Fruit fly (Drosophila melanogaster) whole organism, embryonic: ENCODE measurements around the gene CG3587.

Source experiments
- Aef1 ChIP-seq: fragments of 200-800 bp; sonication (Bioruptor generic); IDR thresholded peaks from 3 replicates; pipeline ENCODE4 v1.3.6; 2022; ENCODE audit warnings: missing biosample characterization, missing genetic modification characterization
- Atf6 ChIP-seq: fragments of 200-800 bp; sonication (Bioruptor generic); IDR thresholded peaks from 2 replicates; pipeline ENCODE4 v1.3.6; 2022; ENCODE audit warnings: missing biosample characterization, missing genetic modification characterization
- B-H1 ChIP-seq: fragments of 200-800 bp; sonication (Bioruptor generic); IDR thresholded peaks from 3 replicates; pipeline ENCODE4 v1.3.6; 2022; ENCODE audit warnings: missing biosample characterization, missing genetic modification characterization
- CG10274 ChIP-seq: fragments of 200-800 bp; sonication (Bioruptor generic); optimal IDR thresholded peaks from 3 replicates; lab custom pipeline; 2017; ENCODE audit warnings: missing biosample characterization, mild to moderate bottlenecking, missing genetic modification characterization
- CG11696 ChIP-seq: fragments of 200-800 bp; sonication (Bioruptor generic); IDR thresholded peaks from 2 replicates; pipeline ENCODE4 v1.3.6; 2022; ENCODE audit warnings: missing biosample characterization, missing genetic modification characterization
- CG12219 ChIP-seq: fragments of 200-800 bp; sonication (Bioruptor generic); optimal IDR thresholded peaks from 3 replicates; lab custom pipeline; 2018; ENCODE audit warnings: missing biosample characterization, mild to moderate bottlenecking, missing genetic modification characterization
- CG12769 ChIP-seq: fragments of 200-800 bp; sonication (Bioruptor generic); optimal IDR thresholded peaks from 2 replicates; lab custom pipeline; 2019; ENCODE audit warnings: missing biosample characterization, mild to moderate bottlenecking, missing genetic modification characterization, moderate library complexity
- CG15269 ChIP-seq: fragments of 200-800 bp; sonication (Bioruptor generic); optimal IDR thresholded peaks from 2 replicates; lab custom pipeline; 2018; ENCODE audit warnings: missing biosample characterization, mild to moderate bottlenecking, missing genetic modification characterization, moderate library complexity
- CG1529 ChIP-seq: fragments of 200-800 bp; sonication (Bioruptor generic); optimal IDR thresholded peaks from 3 replicates; lab custom pipeline; 2018; ENCODE audit warnings: missing biosample characterization, missing genetic modification characterization
- CG17186 ChIP-seq: fragments of 200-800 bp; sonication (Bioruptor generic); optimal IDR thresholded peaks from 3 replicates; lab custom pipeline; 2017; ENCODE audit warnings: missing biosample characterization, missing genetic modification reagents, missing genetic modification characterization
- CG17829 ChIP-seq: fragments of 200-800 bp; optimal IDR thresholded peaks from 2 replicates; lab custom pipeline; 2019; ENCODE audit warnings: missing biosample characterization, mild to moderate bottlenecking, missing genetic modification characterization, moderate library complexity
- CG34376 ChIP-seq: fragments of 200-800 bp; sonication (Bioruptor generic); optimal IDR thresholded peaks from 2 replicates; lab custom pipeline; 2018; ENCODE audit warnings: missing biosample characterization, mild to moderate bottlenecking, missing genetic modification characterization
- CG3847 ChIP-seq: fragments of 200-800 bp; sonication (Bioruptor generic); IDR thresholded peaks from 2 replicates; pipeline ENCODE4 v1.3.6; 2022; ENCODE audit warnings: missing biosample characterization, missing genetic modification characterization
- CG43689 ChIP-seq: fragments of 200-800 bp; sonication (Bioruptor generic); IDR thresholded peaks from 2 replicates; pipeline ENCODE4 v1.3.6; 2022; ENCODE audit warnings: missing biosample characterization, missing genetic modification characterization
- CG6272 ChIP-seq: fragments of 200-800 bp; sonication (Bioruptor generic); IDR thresholded peaks from 2 replicates; pipeline ENCODE4 v1.3.6; 2022; ENCODE audit warnings: missing biosample characterization, missing genetic modification characterization
- CG7372 ChIP-seq: fragments of 200-800 bp; sonication (Bioruptor generic); IDR thresholded peaks from 2 replicates; pipeline ENCODE4 v1.3.6; 2022; ENCODE audit warnings: missing biosample characterization, missing genetic modification characterization
- CG8281 ChIP-seq: fragments of 200-800 bp; sonication (Bioruptor generic); optimal IDR thresholded peaks from 2 replicates; lab custom pipeline; 2018; ENCODE audit warnings: missing biosample characterization, mild to moderate bottlenecking, missing genetic modification characterization, moderate library complexity
- CG9215 ChIP-seq: fragments of 200-800 bp; sonication (Bioruptor generic); IDR thresholded peaks from 2 replicates; pipeline ENCODE4 v1.3.6; 2022; ENCODE audit warnings: missing biosample characterization, missing genetic modification characterization
- CG9437 ChIP-seq: fragments of 200-800 bp; sonication (Bioruptor generic); optimal IDR thresholded peaks from 2 replicates; lab custom pipeline; 2018; ENCODE audit warnings: missing biosample characterization, mild to moderate bottlenecking, missing genetic modification characterization
- CG9727 ChIP-seq: fragments of 200-800 bp; sonication (Bioruptor generic); optimal IDR thresholded peaks from 3 replicates; lab custom pipeline; 2017; ENCODE audit warnings: missing biosample characterization, mild to moderate bottlenecking, missing genetic modification characterization
- CG9797 ChIP-seq: fragments of 200-800 bp; sonication (Bioruptor generic); optimal IDR thresholded peaks from 3 replicates; lab custom pipeline; 2018; ENCODE audit warnings: missing biosample characterization, mild to moderate bottlenecking, missing genetic modification characterization
- CG9876 ChIP-seq: fragments of 200-800 bp; sonication (Bioruptor generic); optimal IDR thresholded peaks from 2 replicates; lab custom pipeline; 2016; ENCODE audit warnings: missing biosample characterization, missing genetic modification characterization
- CrebB ChIP-seq: fragments of 200-800 bp; sonication (Bioruptor generic); optimal IDR thresholded peaks from 3 replicates; lab custom pipeline; 2018; ENCODE audit warnings: missing biosample characterization, mild to moderate bottlenecking, missing genetic modification characterization
- D19B ChIP-seq: fragments of 200-800 bp; sonication (Bioruptor generic); optimal IDR thresholded peaks from 2 replicates; lab custom pipeline; 2017; ENCODE audit warnings: missing biosample characterization, mild to moderate bottlenecking, missing genetic modification characterization
- Fer1 ChIP-seq: fragments of 200-800 bp; sonication (Bioruptor generic); optimal IDR thresholded peaks from 2 replicates; lab custom pipeline; 2017; ENCODE audit warnings: missing biosample characterization, mild to moderate bottlenecking, missing genetic modification characterization
- HmgZ ChIP-seq: fragments of 200-800 bp; sonication (Bioruptor generic); optimal IDR thresholded peaks from 2 replicates; lab custom pipeline; 2018; ENCODE audit warnings: missing biosample characterization, mild to moderate bottlenecking, missing genetic modification characterization
- Kr ChIP-seq: fragments of 200-800 bp; sonication (Bioruptor generic); optimal IDR thresholded peaks from 2 replicates; lab custom pipeline; 2017; ENCODE audit warnings: missing biosample characterization, mild to moderate bottlenecking, missing genetic modification characterization
- Mrtf ChIP-seq: fragments of 200-800 bp; sonication (Bioruptor generic); IDR thresholded peaks from 3 replicates; pipeline ENCODE4 v1.3.6; 2022; ENCODE audit warnings: missing biosample characterization, missing genetic modification characterization
- Optix ChIP-seq: fragments of 200-800 bp; sonication (Bioruptor generic); IDR thresholded peaks from 3 replicates; pipeline ENCODE4 v1.3.6; 2022; ENCODE audit warnings: missing biosample characterization, missing genetic modification characterization
- Stat92E ChIP-seq, 3 experiments: fragments of >200 bp in 2 of 3; fragments of 200-800 bp in 1 of 3; sonication (Bioruptor generic) in 1 of 3; optimal IDR thresholded peaks; 2 replicates each; lab custom pipeline; 2017 to 2019; ENCODE audit warnings: missing biosample characterization in 3 of 3, missing genetic modification characterization in 3 of 3, mild to moderate bottlenecking in 1 of 3, moderate library complexity in 1 of 3
- abd-A ChIP-seq: fragments of 200-800 bp; sonication (Bioruptor generic); optimal IDR thresholded peaks from 3 replicates; lab custom pipeline; 2019; ENCODE audit warnings: missing biosample characterization, mild to moderate bottlenecking, missing genetic modification characterization, moderate library complexity
- bab2 ChIP-seq: fragments of 200-800 bp; sonication (Bioruptor generic); optimal IDR thresholded peaks from 2 replicates; lab custom pipeline; 2016; ENCODE audit warnings: missing biosample characterization, missing genetic modification characterization
- crp ChIP-seq, 2 experiments: fragments of 200-800 bp; sonication (Bioruptor generic); optimal IDR thresholded peaks; 2 replicates in 1 of 2; 3 replicates in 1 of 2; lab custom pipeline; 2017; ENCODE audit warnings: missing biosample characterization in 2 of 2, missing genetic modification characterization in 2 of 2, mild to moderate bottlenecking in 1 of 2, moderate library complexity in 1 of 2
- da ChIP-seq: fragments of 200-800 bp; sonication (Bioruptor generic); optimal IDR thresholded peaks from 2 replicates; lab custom pipeline; 2016; ENCODE audit warnings: missing biosample characterization, missing genetic modification characterization
- disco-r ChIP-seq: fragments of 200-800 bp; sonication (Bioruptor generic); optimal IDR thresholded peaks from 2 replicates; lab custom pipeline; 2016; ENCODE audit warnings: missing biosample characterization, missing genetic modification characterization
- esg ChIP-seq: fragments of 200-800 bp; sonication (Bioruptor generic); conservative IDR thresholded peaks from 2 replicates; pipeline ENCODE4 v1.3.6; 2022; ENCODE audit warnings: missing biosample characterization, missing genetic modification characterization
- gfzf ChIP-seq: fragments of 200-800 bp; sonication (Bioruptor generic); optimal IDR thresholded peaks from 2 replicates; lab custom pipeline; 2016; ENCODE audit warnings: missing biosample characterization, mild to moderate bottlenecking, missing genetic modification characterization, moderate library complexity
- grau ChIP-seq: fragments of 200-800 bp; optimal IDR thresholded peaks from 3 replicates; lab custom pipeline; 2019; ENCODE audit warnings: missing biosample characterization, mild to moderate bottlenecking, missing genetic modification characterization, moderate library complexity
- hbn ChIP-seq: fragments of 200-800 bp; sonication (Bioruptor generic); IDR thresholded peaks from 2 replicates; pipeline ENCODE4 v1.3.6; 2022; ENCODE audit warnings: missing biosample characterization, missing genetic modification characterization; ENCODE audit not compliant: partially characterized antibody
- kay ChIP-seq: fragments of 200-800 bp; sonication (Bioruptor generic); optimal IDR thresholded peaks from 2 replicates; lab custom pipeline; 2016; ENCODE audit warnings: missing biosample characterization, missing genetic modification characterization
- lmd ChIP-seq: fragments of 200-800 bp; sonication (Bioruptor generic); IDR thresholded peaks from 2 replicates; pipeline ENCODE4 v1.3.6; 2022; ENCODE audit warnings: missing biosample characterization, missing genetic modification characterization
- lola ChIP-seq, 3 experiments: fragments of >200 bp in 2 of 3; fragments of 200-800 bp in 1 of 3; sonication (Bioruptor generic) in 1 of 3; optimal IDR thresholded peaks; 2 replicates each; lab custom pipeline; 2017 to 2019; ENCODE audit warnings: missing biosample characterization in 3 of 3, missing genetic modification characterization in 3 of 3, mild to moderate bottlenecking in 1 of 3, moderate library complexity in 1 of 3
- oc ChIP-seq: fragments of 200-800 bp; sonication (Bioruptor generic); optimal IDR thresholded peaks from 2 replicates; lab custom pipeline; 2018; ENCODE audit warnings: missing biosample characterization, mild to moderate bottlenecking, missing genetic modification characterization, moderate library complexity
- odd ChIP-seq: fragments of 200-800 bp; sonication (Bioruptor generic); optimal IDR thresholded peaks from 2 replicates; lab custom pipeline; 2017; ENCODE audit warnings: missing biosample characterization, mild to moderate bottlenecking, missing genetic modification characterization
- rib ChIP-seq: fragments of 200-800 bp; sonication (Bioruptor generic); IDR thresholded peaks from 2 replicates; pipeline ENCODE4 v1.3.6; 2022; ENCODE audit warnings: missing biosample characterization, missing genetic modification characterization
- sc ChIP-seq, 3 experiments: fragments of >200 bp in 2 of 3; fragments of 200-800 bp in 1 of 3; sonication (Bioruptor generic) in 1 of 3; optimal IDR thresholded peaks; 2 replicates in 2 of 3; 3 replicates in 1 of 3; lab custom pipeline; 2017; ENCODE audit warnings: mild to moderate bottlenecking in 1 of 3, missing biosample characterization in 1 of 3, missing genetic modification characterization in 1 of 3, missing genetic modification reagents in 1 of 3
- sima ChIP-seq: fragments of 200-800 bp; sonication (Bioruptor generic); optimal IDR thresholded peaks from 2 replicates; lab custom pipeline; 2016; ENCODE audit warnings: missing biosample characterization, missing genetic modification characterization
- tll ChIP-seq, 2 experiments: fragments of 200-800 bp in 1 of 2; fragments of >200 bp in 1 of 2; sonication (Bioruptor generic) in 1 of 2; optimal IDR thresholded peaks; 2 replicates each; lab custom pipeline; 2017 to 2019; ENCODE audit warnings: missing biosample characterization in 2 of 2, missing genetic modification characterization in 2 of 2, mild to moderate bottlenecking in 1 of 2, moderate library complexity in 1 of 2

CG3587 gene

DNA sequence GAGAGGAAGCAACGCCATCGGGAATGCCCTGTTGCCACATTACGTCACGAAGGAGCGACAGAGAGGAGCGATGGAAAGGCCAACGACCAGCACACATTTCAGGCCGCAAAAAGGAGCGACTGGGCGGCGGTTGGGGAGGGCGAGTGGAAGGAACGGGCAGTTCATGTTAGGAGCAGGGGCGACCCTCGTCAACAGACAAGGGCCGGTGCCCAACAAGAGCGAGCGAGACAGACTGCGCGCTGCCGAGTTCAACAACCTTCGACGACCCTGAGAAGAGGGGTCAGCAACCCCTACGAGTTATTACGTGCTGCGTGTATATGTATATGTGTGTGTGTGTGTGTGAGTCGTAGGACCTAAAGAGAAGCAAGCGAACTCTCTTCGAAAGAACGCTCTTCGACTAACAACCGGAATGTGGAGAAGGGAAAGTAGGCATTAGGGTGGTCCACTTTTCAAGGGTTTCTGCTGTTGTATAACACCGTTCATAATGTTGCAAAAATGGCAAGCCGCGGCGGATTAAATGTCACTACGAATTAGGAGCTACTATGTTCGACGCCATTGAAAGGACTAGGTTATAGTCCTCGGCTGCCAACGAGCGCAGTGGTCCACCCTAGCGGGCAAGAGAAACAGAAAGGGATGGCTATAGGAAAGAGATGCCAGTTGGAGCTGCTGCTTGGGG is 11.4 kb downstream of the CG3587 start:
- TF ChIP-seq CG17829 (tag; lab: Kevin White, UChicago) (peak; percentile 96), rib (peak; percentile 77), B-H1 (peak; percentile 86), grau (peak; percentile 93), tll (GFP tag; optimal IDR thresholded peaks at IDR 0.05; lab: Kevin White, UChicago) (no peak), CG12219 (GFP tag; lab: Kevin White, UChicago) (peak; percentile 97), abd-A (tag; lab: Kevin White, UChicago) (peak; percentile 71), crp (GFP tag; optimal IDR thresholded peaks at IDR 0.05; lab: Kevin White, UChicago) (peak in 1 of 2 experiments; percentile 64), Kr (GFP tag; lab: Kevin White, UChicago) (peak; percentile 47), esg (GFP tag; lab: Robert Waterston, UW) (peak; percentile 89), Optix (GFP tag; lab: Robert Waterston, UW) (peak; percentile 94), Aef1 (peak; percentile 85), CG9727 (peak; percentile 94), CG11696 (GFP tag; lab: Robert Waterston, UW) (peak; percentile 85), CG10274 (GFP tag; lab: Kevin White, UChicago) (peak; percentile 84), oc (tag; lab: Kevin White, UChicago) (peak; percentile 97), hbn (no peak), sc (optimal IDR thresholded peaks at IDR 0.05; lab: Kevin White, UChicago) (no peak), sc (GFP tag; optimal IDR thresholded peaks at IDR 0.05; lab: Kevin White, UChicago) (peak; percentile 95), CG9437 (peak; percentile 85), CG34376 (peak; percentile 83), CG17186 (GFP tag; lab: Kevin White, UChicago) (peak; percentile 88), D19B (peak; percentile 83), lola (GFP tag; optimal IDR thresholded peaks at IDR 0.05; lab: Kevin White, UChicago) (peak in 1 of 3 experiments; percentile 91), odd (GFP tag; lab: Kevin White, UChicago) (peak; percentile 94), bab2 (GFP tag; lab: Kevin White, UChicago) (peak; percentile 89), sima (peak; percentile 86), CG7372 (GFP tag; lab: Robert Waterston, UW) (peak; percentile 76), CrebB (peak; percentile 93), da (peak; percentile 85), CG43689 (GFP tag; lab: Robert Waterston, UW) (peak; percentile 82), Fer1 (GFP tag; lab: Kevin White, UChicago) (peak; percentile 97), CG15269 (tag; lab: Kevin White, UChicago) (peak; percentile 93), gfzf (GFP tag; lab: Kevin White, UChicago) (no peak), CG3847 (peak; percentile 88), CG1529 (GFP tag; lab: Kevin White, UChicago) (peak; percentile 94), CG9876 (GFP tag; lab: Kevin White, UChicago) (peak; percentile 89), CG9797 (GFP tag; lab: Kevin White, UChicago) (peak; percentile 56), HmgZ (tag; lab: Kevin White, UChicago) (peak; percentile 95), CG6272 (GFP tag; lab: Robert Waterston, UW) (peak; percentile 85), Atf6 (GFP tag; lab: Robert Waterston, UW) (peak; percentile 93), disco-r (peak; percentile 92), CG8281 (tag; lab: Kevin White, UChicago) (peak; percentile 85), lmd (peak; percentile 92), CG9215 (GFP tag; lab: Robert Waterston, UW) (peak; percentile 83), Mrtf (GFP tag; lab: Robert Waterston, UW) (peak; percentile 92), CG12769 (tag; lab: Kevin White, UChicago) (peak; percentile 99), kay (GFP tag; lab: Kevin White, UChicago) (peak; percentile 78), Stat92E (GFP tag; optimal IDR thresholded peaks at IDR 0.05; lab: Kevin White, UChicago) (peak in 1 of 3 experiments; percentile 22)
